Fruit fly (Drosophila melanogaster) whole organism, pupa: ENCODE results near the gene CG9029.

Source experiments
- CG10348 ChIP-seq: fragments of 200-800 bp; sonication (Bioruptor generic); IDR thresholded peaks from 2 replicates; pipeline ENCODE4 v1.3.6; 2022; ENCODE audit warnings: missing biosample characterization, missing genetic modification characterization
- CG12605 ChIP-seq: fragments of 200-800 bp; sonication (Bioruptor generic); IDR thresholded peaks from 2 replicates; pipeline ENCODE4 v1.3.6; 2022; ENCODE audit warnings: missing biosample characterization, missing genetic modification characterization
- CG13204 ChIP-seq: fragments of 200-800 bp; sonication (Bioruptor generic); optimal IDR thresholded peaks from 2 replicates; lab custom pipeline; 2018; ENCODE audit warnings: missing biosample characterization, mild to moderate bottlenecking, missing genetic modification characterization, moderate library complexity
- CG14655 ChIP-seq: fragments of 200-800 bp; sonication (Bioruptor generic); optimal IDR thresholded peaks from 3 replicates; lab custom pipeline; 2017; ENCODE audit warnings: mild to moderate bottlenecking, missing biosample characterization, missing genetic modification reagents, missing genetic modification characterization
- CG15710 ChIP-seq: fragments of 200-800 bp; sonication (Bioruptor generic); optimal IDR thresholded peaks from 2 replicates; lab custom pipeline; 2018; ENCODE audit warnings: missing biosample characterization, mild to moderate bottlenecking, missing genetic modification characterization, moderate library complexity
- CG17806 ChIP-seq: fragments of 200-800 bp; sonication (Bioruptor generic); optimal IDR thresholded peaks from 2 replicates; lab custom pipeline; 2018; ENCODE audit warnings: missing biosample characterization, mild to moderate bottlenecking, missing genetic modification characterization, moderate library complexity
- CG32121 ChIP-seq: fragments of 200-800 bp; sonication (Bioruptor generic); IDR thresholded peaks from 2 replicates; pipeline ENCODE4 v1.3.6; 2022; ENCODE audit warnings: missing biosample characterization, missing genetic modification characterization
- CG34367 ChIP-seq: fragments of 200-800 bp; sonication (Bioruptor generic); optimal IDR thresholded peaks from 2 replicates; lab custom pipeline; 2018; ENCODE audit warnings: missing biosample characterization, mild to moderate bottlenecking, missing genetic modification characterization
- CG4496 ChIP-seq: fragments of 200-800 bp; sonication (Bioruptor generic); IDR thresholded peaks from 3 replicates; pipeline ENCODE4 v1.3.6; 2022; ENCODE audit warnings: missing biosample characterization, missing genetic modification characterization
- CG8159 ChIP-seq: fragments of 200-800 bp; sonication (Bioruptor generic); optimal IDR thresholded peaks from 3 replicates; lab custom pipeline; 2018; ENCODE audit warnings: missing biosample characterization, mild to moderate bottlenecking, missing genetic modification characterization, moderate library complexity
- CG8301 ChIP-seq: fragments of 200-800 bp; sonication (Bioruptor generic); optimal IDR thresholded peaks from 2 replicates; lab custom pipeline; 2018; ENCODE audit warnings: missing biosample characterization, mild to moderate bottlenecking, missing genetic modification characterization
- CG9948 ChIP-seq: fragments of 200-800 bp; sonication (Bioruptor generic); optimal IDR thresholded peaks from 2 replicates; lab custom pipeline; 2018; ENCODE audit warnings: missing biosample characterization, mild to moderate bottlenecking, missing genetic modification characterization, moderate library complexity
- D1 ChIP-seq: fragments of 200-800 bp; sonication (Bioruptor generic); optimal IDR thresholded peaks from 2 replicates; lab custom pipeline; 2018; ENCODE audit warnings: missing biosample characterization, mild to moderate bottlenecking, missing genetic modification characterization, moderate library complexity
- EcR ChIP-seq: fragments of 200-800 bp; sonication (Bioruptor generic); optimal IDR thresholded peaks from 3 replicates; lab custom pipeline; 2019; ENCODE audit warnings: missing biosample characterization, missing genetic modification characterization, mild to moderate bottlenecking, moderate library complexity, missing genetic modification reagents
- Ets98B ChIP-seq: fragments of 200-800 bp; sonication (Bioruptor generic); IDR thresholded peaks from 2 replicates; pipeline ENCODE4 v1.3.6; 2022; ENCODE audit warnings: missing biosample characterization, missing genetic modification characterization
- Pif1A ChIP-seq: fragments of 200-800 bp; sonication (Bioruptor generic); optimal IDR thresholded peaks from 3 replicates; lab custom pipeline; 2016; ENCODE audit warnings: missing biosample characterization, missing genetic modification characterization
- Pif1B ChIP-seq: fragments of 200-800 bp; sonication (Bioruptor generic); optimal IDR thresholded peaks from 3 replicates; lab custom pipeline; 2016; ENCODE audit warnings: missing biosample characterization, missing genetic modification characterization
- Snoo ChIP-seq: fragments of 200-800 bp; sonication (Bioruptor generic); optimal IDR thresholded peaks from 3 replicates; lab custom pipeline; 2017; ENCODE audit warnings: missing biosample characterization, mild to moderate bottlenecking, missing genetic modification characterization, inconsistent platforms
- fd96Ca ChIP-seq: fragments of 200-800 bp; sonication (Bioruptor generic); IDR thresholded peaks from 3 replicates; pipeline ENCODE4 v1.3.6; 2022; ENCODE audit warnings: missing biosample characterization, missing genetic modification characterization
- gl ChIP-seq: fragments of 200-800 bp; sonication (Bioruptor generic); optimal IDR thresholded peaks from 2 replicates; lab custom pipeline; 2018; ENCODE audit warnings: missing biosample characterization, mild to moderate bottlenecking, missing genetic modification characterization
- rn ChIP-seq: fragments of 200-800 bp; sonication (Bioruptor generic); IDR thresholded peaks from 2 replicates; pipeline ENCODE4 v1.3.6; 2022; ENCODE audit warnings: missing biosample characterization, missing genetic modification characterization

The CG9029 gene

DNA sequence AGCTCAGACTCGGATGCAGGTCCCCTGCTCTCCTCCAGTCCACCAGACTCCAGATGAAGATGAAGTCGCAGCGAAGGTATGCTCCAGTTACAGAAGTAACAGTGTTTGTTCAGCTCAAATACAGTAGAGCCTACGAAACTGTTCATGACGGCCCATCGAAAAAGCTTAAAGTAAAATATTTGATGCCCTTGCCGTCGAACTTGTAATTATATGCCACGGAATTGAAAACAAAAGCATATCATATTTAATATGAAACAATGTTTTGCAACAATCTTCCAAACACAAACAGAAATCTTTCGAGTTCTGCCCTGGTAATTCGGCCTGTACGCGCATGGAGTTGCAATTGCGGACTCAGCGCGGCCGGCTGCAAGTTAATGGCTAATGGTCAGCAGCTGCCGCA, 4.6 kb upstream of the CG9029 start:
- TF ChIP-seq CG8301 (peak; percentile 25), Ets98B (GFP tag; lab: Robert Waterston, UW) (peak; percentile 37), CG10348 (no peak), EcR (GFP tag; lab: Kevin White, UChicago) (no peak), CG9948 (tag; lab: Kevin White, UChicago) (peak; percentile 9), rn (GFP tag; lab: Robert Waterston, UW) (no peak), CG4496 (peak; percentile 26; the same call in 1 of the 3 replicates), Snoo (tag; lab: Kevin White, UChicago) (no peak), CG13204 (no peak), CG12605 (GFP tag; lab: Robert Waterston, UW) (no peak; the same call in 1 of the 2 replicates), CG34367 (tag; lab: Kevin White, UChicago) (no peak), Pif1A (peak; percentile 38), CG8159 (tag; lab: Kevin White, UChicago) (no peak), CG15710 (tag; lab: Kevin White, UChicago) (no peak), fd96Ca (GFP tag; lab: Robert Waterston, UW) (no peak; the same call in 1 of the 3 replicates), Pif1B (GFP tag; lab: Kevin White, UChicago) (no peak), D1 (no peak), CG32121 (GFP tag; lab: Robert Waterston, UW) (peak; percentile 35; the same call in 1 of the 2 replicates), CG14655 (GFP tag; lab: Kevin White, UChicago) (peak; percentile 60), CG17806 (tag; lab: Kevin White, UChicago) (no peak), gl (tag; lab: Kevin White, UChicago) (no peak)
- TF ChIP-seq, all 21 proteins: peak for 7

DNA sequence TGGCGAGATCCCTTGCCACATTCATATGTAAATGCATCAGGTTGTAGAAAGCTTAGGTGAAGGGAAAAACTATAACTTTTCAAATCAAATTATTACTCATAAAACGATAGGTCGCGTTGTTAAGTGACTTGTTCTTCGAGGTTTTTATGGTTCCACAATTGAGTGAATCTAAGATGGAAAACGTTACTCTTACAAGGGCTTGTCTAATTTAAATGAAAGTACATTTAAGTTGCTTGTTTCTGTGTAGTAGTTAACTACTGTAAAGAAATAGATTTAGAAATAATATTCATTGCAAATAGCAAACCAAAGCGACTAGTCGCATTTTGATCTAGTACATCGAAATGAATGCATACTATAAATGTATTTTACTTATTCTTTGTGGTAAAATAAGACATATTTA, 2.4 kb upstream of the CG9029 start, which contains the start of gene CG44574:
Gene CG44574 (plus strand): TSS at position 301 of the 400 bp plus-strand sequence.
- TF ChIP-seq CG9948 (tag; lab: Kevin White, UChicago) (no peak), EcR (GFP tag; lab: Kevin White, UChicago) (no peak), D1 (no peak), Snoo (tag; lab: Kevin White, UChicago) (no peak), CG13204 (no peak), CG34367 (tag; lab: Kevin White, UChicago) (no peak)

DNA sequence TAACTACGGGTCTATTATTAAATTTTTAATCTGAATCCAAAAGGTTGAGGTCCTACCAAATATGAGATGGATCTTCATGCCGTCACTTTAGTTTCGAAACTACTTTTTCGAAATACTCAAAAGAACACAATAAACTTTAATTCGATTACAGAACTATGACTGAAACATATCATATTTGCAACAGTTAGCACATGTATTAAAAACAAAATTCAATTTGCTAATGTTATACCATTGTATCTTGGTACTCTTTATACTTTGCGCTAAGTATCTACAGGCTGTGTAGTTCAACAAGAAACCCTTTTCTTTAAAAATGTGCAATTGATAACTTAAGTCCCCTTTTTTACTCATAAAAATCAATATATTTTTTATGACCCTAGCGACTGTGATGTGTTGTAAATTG, 1.1 kb upstream of the CG9029 start, which contains the start of the genes Sfp26Ac and CG43185:
Gene Sfp26Ac (minus strand): TSS at position 101 of the 400 bp plus-strand sequence.
Gene CG43185 (plus strand): TSS at position 215 of the 400 bp plus-strand sequence.
- TF ChIP-seq CG14655 (GFP tag; lab: Kevin White, UChicago) (no peak), CG8159 (tag; lab: Kevin White, UChicago) (no peak), CG8301 (no peak), rn (GFP tag; lab: Robert Waterston, UW) (no peak), gl (tag; lab: Kevin White, UChicago) (no peak), CG17806 (tag; lab: Kevin White, UChicago) (no peak), CG10348 (no peak), D1 (no peak), Pif1B (GFP tag; lab: Kevin White, UChicago) (no peak), CG15710 (tag; lab: Kevin White, UChicago) (no peak), CG34367 (tag; lab: Kevin White, UChicago) (no peak), CG32121 (GFP tag; lab: Robert Waterston, UW) (no peak), Ets98B (GFP tag; lab: Robert Waterston, UW) (no peak)

DNA sequence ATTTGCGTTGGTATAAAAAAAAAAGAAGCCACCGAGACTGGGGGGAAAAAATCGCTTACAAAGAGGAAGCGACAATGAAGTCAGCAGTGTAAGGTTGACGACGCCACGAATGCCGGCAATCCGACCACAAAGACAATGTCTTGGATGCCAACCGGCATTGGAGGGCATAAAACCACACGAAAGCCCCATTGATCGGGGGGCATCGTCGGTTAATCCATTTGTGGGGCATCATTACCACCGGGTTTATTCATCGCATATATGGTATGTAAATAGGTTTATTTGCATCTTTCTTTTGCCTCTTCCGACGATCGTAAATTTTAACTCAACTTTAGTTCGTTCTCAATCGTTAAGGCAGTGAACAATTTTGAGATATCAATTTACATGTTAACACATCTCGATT, 1.2 kb downstream of the CG9029 start:
- TF ChIP-seq rn (GFP tag; lab: Robert Waterston, UW): no peak
- TF ChIP-seq EcR (GFP tag; lab: Kevin White, UChicago): peak; percentile 33

DNA sequence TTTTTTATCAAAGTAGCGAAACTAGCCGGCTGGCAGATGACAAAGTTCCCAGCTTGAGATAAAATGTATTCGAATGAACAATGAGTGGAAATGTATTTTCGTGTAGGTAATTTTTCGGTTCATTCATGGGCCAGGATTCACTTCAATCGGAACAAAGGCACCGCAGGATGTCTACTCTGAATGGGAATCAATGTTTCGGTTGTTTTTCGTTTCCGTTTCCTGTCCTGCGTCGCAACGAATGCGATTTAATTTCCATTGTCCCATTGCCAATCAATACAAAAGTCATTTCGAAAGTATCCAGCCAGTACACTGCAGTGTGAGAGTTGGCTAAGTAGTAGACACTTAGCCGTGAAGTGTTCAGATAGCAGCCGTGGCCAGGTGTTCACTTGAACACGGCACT, 4.8 kb downstream of the CG9029 start:
- TF ChIP-seq CG4496: no peak
- TF ChIP-seq rn (GFP tag; lab: Robert Waterston, UW): no peak
- no peak for TF ChIP-seq fd96Ca (GFP tag; lab: Robert Waterston, UW)
- no peak for TF ChIP-seq D1
- TF ChIP-seq CG12605 (GFP tag; lab: Robert Waterston, UW): no peak
- no peak for TF ChIP-seq CG9948 (tag; lab: Kevin White, UChicago)
- TF ChIP-seq CG13204: no peak

DNA sequence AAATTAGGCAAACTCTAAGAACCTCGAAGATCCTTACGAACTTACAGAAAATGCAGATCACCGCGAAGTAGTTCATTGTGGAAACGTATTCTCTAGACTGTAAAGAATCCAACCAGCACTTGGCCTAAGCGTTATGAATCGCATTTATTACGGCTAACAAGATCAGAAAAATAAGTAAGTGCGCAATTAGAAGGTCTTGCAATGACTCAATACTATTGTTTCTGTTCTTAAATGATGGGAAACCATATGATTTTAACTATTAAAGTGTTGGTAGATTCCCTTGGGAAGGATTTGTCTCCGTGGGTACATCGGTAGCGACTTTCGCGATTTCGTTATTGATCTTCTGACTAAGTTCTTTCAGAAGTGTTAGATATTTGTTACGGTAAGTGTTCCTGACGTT, 7.0 kb downstream of the CG9029 start, which contains the start of gene Acp26Ab:
Gene Acp26Ab (minus strand): TSS at position 101 of the 400 bp plus-strand sequence.
- no peak for TF ChIP-seq CG13204
- no peak for TF ChIP-seq Pif1B (GFP tag; lab: Kevin White, UChicago)

DNA sequence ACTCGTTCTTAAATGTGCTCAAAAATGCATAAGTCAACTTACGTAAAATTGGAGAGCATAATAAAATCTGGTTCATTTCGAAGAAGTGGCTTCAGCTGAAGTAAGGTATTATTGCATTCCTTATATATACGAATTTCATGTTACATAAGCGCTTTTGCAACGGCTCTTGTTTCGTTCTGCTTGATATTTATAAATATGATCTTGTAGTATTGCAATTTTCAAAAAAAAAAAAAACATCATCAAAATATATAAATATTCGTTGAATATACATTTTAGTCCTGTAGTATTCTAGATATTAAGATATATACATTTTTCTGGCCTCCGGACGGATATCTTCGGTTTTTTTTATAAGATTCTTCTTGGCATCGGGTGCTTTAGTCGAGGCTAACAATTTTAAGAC, 8.0 kb downstream of the CG9029 start, which contains the start of gene Acp26Aa:
Gene Acp26Aa (minus strand): TSS at position 101 of the 400 bp plus-strand sequence.
- no peak for TF ChIP-seq Pif1B (GFP tag; lab: Kevin White, UChicago)
- TF ChIP-seq, all 21 proteins: peak for 0
